Fruit fly (Drosophila melanogaster): ENCODE data around the gene CG14111.

DNA sequence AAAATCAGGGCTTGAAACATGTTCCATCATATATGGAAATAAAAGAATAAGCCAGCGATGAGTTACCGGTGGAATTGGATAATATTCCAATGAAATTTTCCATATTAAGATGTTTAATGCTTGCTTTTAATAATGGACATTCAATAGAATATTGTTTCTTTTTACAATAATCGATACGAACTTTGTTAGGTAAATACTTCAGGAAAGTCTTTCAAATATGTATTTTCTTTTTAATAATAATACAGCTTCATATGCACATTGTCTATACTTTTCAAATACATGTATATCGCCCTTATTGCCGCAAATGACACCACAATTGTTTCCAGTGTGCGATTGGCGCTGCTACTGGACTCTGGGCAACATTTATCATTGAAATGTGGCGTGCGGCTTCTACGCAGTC, 29.1 kb downstream of the CG14111 start:
- TF ChIP-seq pan (optimal IDR thresholded peaks at IDR 0.05) (no peak), psq (GFP tag; optimal IDR thresholded peaks at IDR 0.05) (no peak)
